Fruit fly (Drosophila melanogaster): Measurements from ENCODE around the gene toe.

The toe gene

dm6 chr3L:12432392-12433012 is at the start of gene toe:
Gene toe, minus strand, starts transcription at chr3L:12432668.
- TF ChIP-seq Clk (GFP tag; optimal IDR thresholded peaks at IDR 0.05) (no peak), toe (GFP tag; optimal IDR thresholded peaks at IDR 0.05) (peak; percentile 43)

DNA sequence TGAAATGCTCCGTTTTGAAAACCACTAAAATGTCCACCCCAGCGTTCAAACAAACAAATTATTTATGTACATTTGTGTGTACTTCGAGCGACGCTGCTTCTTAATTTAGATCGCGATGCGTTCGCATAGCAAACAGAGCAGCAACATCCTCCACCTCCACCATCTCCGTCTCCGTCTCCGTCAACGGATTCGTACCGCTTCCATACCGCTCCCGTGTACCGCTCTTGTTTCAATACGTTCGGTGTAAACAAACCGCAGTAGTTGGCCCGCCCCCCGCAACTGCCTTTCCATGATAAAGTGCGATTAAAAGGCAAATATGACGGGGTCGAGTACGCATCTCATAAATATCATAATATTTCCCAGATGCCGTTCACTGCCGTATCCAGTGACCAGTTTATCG is 49.8 kb upstream of the toe start, which contains the start of gene CG33725:
TSS of gene CG33725 (plus strand) at position 364 of the 400 bp plus-strand sequence.
- no peak for TF ChIP-seq pad (GFP tag; optimal IDR thresholded peaks at IDR 0.05)
- TF ChIP-seq CG14711 (tag; optimal IDR thresholded peaks at IDR 0.05) = no peak
- TF ChIP-seq CG7101 (tag; optimal IDR thresholded peaks at IDR 0.05) = no peak
- TF ChIP-seq ovo (GFP tag; optimal IDR thresholded peaks at IDR 0.05) = no peak
- TF ChIP-seq cnc (optimal IDR thresholded peaks at IDR 0.05) = no peak
- no peak for TF ChIP-seq Crg-1 (GFP tag; optimal IDR thresholded peaks at IDR 0.05)

dm6 chr3L:12478229-12478628 is 45.8 kb upstream of the toe start:
- no peak for TF ChIP-seq Mnt (GFP tag; optimal IDR thresholded peaks at IDR 0.05)
- TF ChIP-seq pad (GFP tag; optimal IDR thresholded peaks at IDR 0.05) = no peak
- TF ChIP-seq CG33017 (tag; optimal IDR thresholded peaks at IDR 0.05) = no peak
- no peak for TF ChIP-seq Hr96 (GFP tag; optimal IDR thresholded peaks at IDR 0.05)
- TF ChIP-seq ovo (GFP tag; optimal IDR thresholded peaks at IDR 0.05) = no peak
- TF ChIP-seq kay (GFP tag; ENCODE audit: borderline replicate concordance) = no peak
- TF ChIP-seq toe (GFP tag; optimal IDR thresholded peaks at IDR 0.05) = no peak
- no peak for TF ChIP-seq bab1 (GFP tag; optimal IDR thresholded peaks at IDR 0.05)
- TF ChIP-seq CG14711 (tag; optimal IDR thresholded peaks at IDR 0.05) = no peak

dm6 chr3L:12471471-12471978 is 39.1 kb upstream of the toe start, which contains the start of gene CG10616:
Gene CG10616, plus strand, starts transcription at chr3L:12471728.
- TF ChIP-seq CG11617 (GFP tag; optimal IDR thresholded peaks at IDR 0.05) = no peak
- TF ChIP-seq Mnt (GFP tag; optimal IDR thresholded peaks at IDR 0.05) = no peak
- no peak for TF ChIP-seq CG7045 (GFP tag; optimal IDR thresholded peaks at IDR 0.05)
- no peak for TF ChIP-seq Clk (GFP tag; optimal IDR thresholded peaks at IDR 0.05)
- TF ChIP-seq bab1 (GFP tag; optimal IDR thresholded peaks at IDR 0.05) = peak; percentile 15
- no peak for TF ChIP-seq CG33017 (tag; optimal IDR thresholded peaks at IDR 0.05)
- no peak for TF ChIP-seq CG1620 (GFP tag; optimal IDR thresholded peaks at IDR 0.05)

DNA sequence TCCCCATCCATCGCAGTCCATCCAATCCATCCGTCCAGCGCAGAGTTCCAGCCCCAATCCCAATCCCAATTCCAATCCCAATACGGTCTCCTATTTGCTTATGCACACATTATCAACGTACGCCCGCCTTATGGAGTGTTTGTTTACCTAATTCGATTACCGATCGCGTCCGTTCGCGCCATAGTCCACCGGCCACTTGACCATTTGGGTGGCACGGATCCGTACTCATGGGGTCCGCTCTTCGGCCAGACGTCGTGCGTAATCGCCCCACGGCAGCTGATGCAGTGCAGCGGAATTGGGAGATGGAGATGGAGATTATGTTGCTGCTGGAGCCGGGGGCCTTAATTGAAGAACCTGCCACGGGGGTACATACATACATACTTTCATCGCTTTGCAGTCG is 38.0 kb upstream of the toe start:
- TF ChIP-seq toe (GFP tag; optimal IDR thresholded peaks at IDR 0.05) (no peak), pad (GFP tag; optimal IDR thresholded peaks at IDR 0.05) (no peak), CG5204 (GFP tag; optimal IDR thresholded peaks at IDR 0.05) (no peak), CG7045 (GFP tag; optimal IDR thresholded peaks at IDR 0.05) (no peak), Crg-1 (GFP tag; optimal IDR thresholded peaks at IDR 0.05) (no peak), Hr96 (GFP tag; optimal IDR thresholded peaks at IDR 0.05) (no peak), Clk (GFP tag; optimal IDR thresholded peaks at IDR 0.05) (no peak), CG7101 (tag; optimal IDR thresholded peaks at IDR 0.05) (no peak), tj (GFP tag; optimal IDR thresholded peaks at IDR 0.05) (no peak), CG33017 (tag; optimal IDR thresholded peaks at IDR 0.05) (no peak), kay (GFP tag; ENCODE audit: borderline replicate concordance) (no peak), cic (GFP tag; optimal IDR thresholded peaks at IDR 0.05) (no peak)

DNA sequence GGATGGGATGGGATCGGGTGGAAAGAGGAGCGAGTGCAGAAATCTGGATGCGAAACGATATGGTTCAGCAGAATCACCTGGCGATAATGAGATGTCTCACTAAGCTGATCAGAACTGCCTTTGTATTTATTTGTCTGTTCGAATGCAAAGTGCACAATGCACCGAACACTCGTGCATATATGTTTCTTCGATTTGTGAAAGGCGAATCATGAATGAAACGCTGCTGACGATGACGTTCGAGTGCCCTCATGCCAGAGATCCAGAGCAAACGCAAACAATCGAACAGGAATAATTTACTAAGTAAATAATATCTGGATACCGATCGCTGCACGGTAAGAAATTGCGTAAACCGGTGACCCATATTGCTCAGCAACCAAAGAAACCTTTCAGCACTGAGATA is 37.2 kb upstream of the toe start, which contains the start of gene CG32102:
TSS of gene CG32102 (minus strand) at position 101 of the 400 bp plus-strand sequence.
- no peak for TF ChIP-seq CG7045 (GFP tag; optimal IDR thresholded peaks at IDR 0.05)
- no peak for TF ChIP-seq Clk (GFP tag; optimal IDR thresholded peaks at IDR 0.05)
- TF ChIP-seq CG12768 (GFP tag; optimal IDR thresholded peaks at IDR 0.05) = no peak
- TF ChIP-seq CG1620 (GFP tag; optimal IDR thresholded peaks at IDR 0.05) = no peak
- TF ChIP-seq CG33017 (tag; optimal IDR thresholded peaks at IDR 0.05) = no peak
- no peak for TF ChIP-seq tj (GFP tag; optimal IDR thresholded peaks at IDR 0.05)
- TF ChIP-seq ovo (GFP tag; optimal IDR thresholded peaks at IDR 0.05) = no peak
- no peak for TF ChIP-seq CG7101 (tag; optimal IDR thresholded peaks at IDR 0.05)
- TF ChIP-seq cic (GFP tag; optimal IDR thresholded peaks at IDR 0.05) = no peak
- TF ChIP-seq kay (GFP tag; ENCODE audit: borderline replicate concordance) = no peak
- TF ChIP-seq CG5204 (GFP tag; optimal IDR thresholded peaks at IDR 0.05) = no peak
- no peak for TF ChIP-seq CG14711 (tag; optimal IDR thresholded peaks at IDR 0.05)
- TF ChIP-seq Mnt (GFP tag; optimal IDR thresholded peaks at IDR 0.05) = no peak

dm6 chr3L:12468016-12468415 is 35.5 kb upstream of the toe start, which contains the start of gene eyg:
Gene eyg, minus strand, starts transcription at chr3L:12468021.
- TF ChIP-seq ovo (GFP tag; optimal IDR thresholded peaks at IDR 0.05) = peak; percentile 52
- no peak for TF ChIP-seq CG12768 (GFP tag; optimal IDR thresholded peaks at IDR 0.05)
- TF ChIP-seq bab1 (GFP tag; optimal IDR thresholded peaks at IDR 0.05) = no peak
- TF ChIP-seq Mnt (GFP tag; optimal IDR thresholded peaks at IDR 0.05) = peak; percentile 2
- peak; percentile 84 for TF ChIP-seq toe (GFP tag; optimal IDR thresholded peaks at IDR 0.05)
- TF ChIP-seq CG7101 (tag; optimal IDR thresholded peaks at IDR 0.05) = no peak
- TF ChIP-seq Clk (GFP tag; optimal IDR thresholded peaks at IDR 0.05) = no peak
- TF ChIP-seq tj (GFP tag; optimal IDR thresholded peaks at IDR 0.05) = peak; percentile 72
- TF ChIP-seq pad (GFP tag; optimal IDR thresholded peaks at IDR 0.05) = peak; percentile 79
- no peak for TF ChIP-seq cnc (optimal IDR thresholded peaks at IDR 0.05)
- TF ChIP-seq Crg-1 (GFP tag; optimal IDR thresholded peaks at IDR 0.05) = no peak
- no peak for TF ChIP-seq CG5204 (GFP tag; optimal IDR thresholded peaks at IDR 0.05)
